Worm (Caenorhabditis elegans): ENCODE measurements around the gene nhr-209.

Gene nhr-209

ce11 chrV:12115150-12115549, 17.2 kb downstream of the nhr-209 start:
- TF ChIP-seq hif-1 (tag; optimal IDR thresholded peaks at IDR 0.05) (no peak), lin-15B (tag; optimal IDR thresholded peaks at IDR 0.05) (no peak), Y105C5A.15 (GFP tag; IDR thresholded peaks at IDR 0.05) (no peak), set-16 (GFP tag; IDR thresholded peaks at IDR 0.05) (no peak), snpc-1.2 (GFP tag; IDR thresholded peaks at IDR 0.05) (no peak), egl-27 (tag; optimal IDR thresholded peaks at IDR 0.05) (no peak), daf-16 (GFP tag; optimal IDR thresholded peaks at IDR 0.05) (no peak), daf-16 (tag; optimal IDR thresholded peaks at IDR 0.05) (peak; percentile 69), lsy-2 (tag; optimal IDR thresholded peaks at IDR 0.05) (no peak), zfp-3 (GFP tag; conservative IDR thresholded peaks at IDR 0.05) (no peak), unc-62 (GFP tag; optimal IDR thresholded peaks at IDR 0.05 in 1 of 2) (peak in 1 of 2 experiments; percentile 97), unc-62 (tag; optimal IDR thresholded peaks at IDR 0.05) (no peak), dve-1 (tag; optimal IDR thresholded peaks at IDR 0.05; ENCODE audit: insufficient read depth) (peak; percentile 38), D1046.2 (GFP tag; IDR thresholded peaks at IDR 0.05) (no peak), lim-7 (GFP tag; IDR thresholded peaks at IDR 0.05) (no peak), mes-2 (tag; optimal IDR thresholded peaks at IDR 0.05; ENCODE audit: poor library complexity, severe bottlenecking) (no peak), skn-1 (tag; optimal IDR thresholded peaks at IDR 0.05) (no peak), nhr-28 (tag; optimal IDR thresholded peaks at IDR 0.05) (peak; percentile 81), attf-4 (tag; optimal IDR thresholded peaks at IDR 0.05) (no peak), daf-8 (GFP tag; IDR thresholded peaks at IDR 0.05) (no peak), dmd-9 (GFP tag; IDR thresholded peaks at IDR 0.05) (no peak), dmd-6 (GFP tag; IDR thresholded peaks at IDR 0.05) (peak; percentile 75), unc-130 (GFP tag; optimal IDR thresholded peaks at IDR 0.05) (no peak)

- TF ChIP-seq pqm-1 (tag; optimal IDR thresholded peaks at IDR 0.05) (no peak), ZK337.2 (GFP tag; IDR thresholded peaks at IDR 0.05) (no peak), mdt-29 (GFP tag; IDR thresholded peaks at IDR 0.05) (no peak), T20F7.1 (GFP tag; optimal IDR thresholded peaks at IDR 0.05) (no peak), madf-5 (GFP tag; IDR thresholded peaks at IDR 0.05) (no peak), aha-1 (tag) (peak; percentile 90), pha-4 (GFP tag; IDR thresholded peaks at IDR 0.05) (no peak), pha-4 (tag; optimal IDR thresholded peaks at IDR 0.05) (peak; percentile 9), tra-1 (GFP tag; IDR thresholded peaks at IDR 0.05) (no peak), fos-1 (tag; optimal IDR thresholded peaks at IDR 0.05) (no peak), zip-2 (tag; optimal IDR thresholded peaks at IDR 0.05) (no peak), ztf-7 (tag; optimal IDR thresholded peaks at IDR 0.05) (no peak), F44E2.7 (GFP tag; IDR thresholded peaks at IDR 0.05) (no peak), dve-1 (tag; optimal IDR thresholded peaks at IDR 0.05; ENCODE audit: insufficient read depth) (no peak)
Measured at ce11 chrV:12117567-12118053, 19.7 kb downstream of the nhr-209 start, which contains the start of gene C13C4.8. TSS of gene C13C4.8 (plus strand) at chrV:12118003.

- TF ChIP-seq zip-11 (GFP tag; IDR thresholded peaks at IDR 0.05) (no peak), ceh-62 (tag; optimal IDR thresholded peaks at IDR 0.05) (no peak), nhr-237 (tag; optimal IDR thresholded peaks at IDR 0.05) (no peak), arid-1 (GFP tag; conservative IDR thresholded peaks at IDR 0.05) (no peak), duxl-1 (tag; optimal IDR thresholded peaks at IDR 0.05; ENCODE audit: poor library complexity) (no peak), R02D3.7 (tag; optimal IDR thresholded peaks at IDR 0.05) (no peak), aha-1 (tag) (no peak), fkh-10 (GFP tag; optimal IDR thresholded peaks at IDR 0.05) (no peak), Y48G9A.11 (GFP tag; IDR thresholded peaks at IDR 0.05) (no peak), ceh-28 (tag; optimal IDR thresholded peaks at IDR 0.05) (no peak), unc-130 (GFP tag; optimal IDR thresholded peaks at IDR 0.05) (no peak), lin-1 (GFP tag; IDR thresholded peaks at IDR 0.05) (no peak), fos-1 (tag; optimal IDR thresholded peaks at IDR 0.05) (no peak), dmd-6 (GFP tag; IDR thresholded peaks at IDR 0.05) (no peak), ceh-32 (tag; optimal IDR thresholded peaks at IDR 0.05; ENCODE audit: poor library complexity) (no peak), F37D6.2 (tag; optimal IDR thresholded peaks at IDR 0.05) (no peak), lin-15B (tag; optimal IDR thresholded peaks at IDR 0.05) (no peak)
Measured at ce11 chrV:12120381-12120780, 22.4 kb downstream of the nhr-209 start, which contains the start of gene C13C4.7. TSS of gene C13C4.7 (minus strand) at chrV:12120481.

All from whole organism, L4 larva.